Fruit fly (Drosophila melanogaster) whole organism: ENCODE data around the gene CG14302.

Experiments used
- CG8478 ChIP-seq: fragments of >200 bp; optimal IDR thresholded peaks from 2 replicates; lab custom pipeline; 2018; ENCODE audit warnings: inconsistent platforms
- pan ChIP-seq: fragments of >200 bp; optimal IDR thresholded peaks from 2 replicates; lab custom pipeline; 2017
- psq ChIP-seq: fragments of >200 bp; optimal IDR thresholded peaks from 2 replicates; lab custom pipeline; 2017
- usp ChIP-seq: fragments of >200 bp; optimal IDR thresholded peaks from 2 replicates; lab custom pipeline; 2017; ENCODE audit warnings: missing biosample characterization, missing genetic modification characterization, mixed read lengths

DNA sequence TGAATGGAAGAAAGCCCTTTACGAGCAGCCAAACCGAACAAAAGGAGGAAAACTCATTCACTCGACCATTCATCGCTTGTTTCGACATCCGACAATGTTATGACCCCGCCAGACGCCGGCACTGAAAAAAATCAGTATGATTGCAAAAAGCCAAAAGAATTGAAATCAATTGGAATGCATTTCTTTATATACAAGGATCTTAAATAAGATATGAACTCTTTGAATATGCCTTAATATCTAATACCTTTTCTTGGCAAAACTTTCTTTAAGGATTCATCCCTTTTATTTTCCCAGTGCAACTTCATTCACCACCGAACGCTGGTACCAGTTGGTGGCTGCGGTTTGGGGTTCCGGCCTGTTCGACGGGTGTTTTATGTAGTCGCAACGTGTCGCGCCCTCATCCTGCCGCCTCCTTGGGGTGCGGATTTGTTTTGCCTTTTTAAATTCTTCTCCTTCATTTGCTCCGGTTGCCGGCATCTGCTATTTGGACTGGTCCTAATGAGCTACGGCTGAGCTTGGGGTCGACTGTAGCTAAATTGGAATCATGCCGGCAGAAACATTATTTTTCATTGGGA is 12.6 kb upstream of the CG14302 start:
- TF ChIP-seq psq (lab: Kevin White, UChicago) (no peak), CG8478 (lab: Kevin White, UChicago) (no peak), usp (no peak), pan (lab: Kevin White, UChicago) (no peak)
